Worm (Caenorhabditis elegans): ENCODE data around the gene clec-160.

The clec-160 gene

ce11 chrIII:8320183-8320582 is 44.4 kb upstream of the clec-160 start, which contains the start of gene F10E9.10:
TSS of gene F10E9.10 (minus strand) at chrIII:8320283.
- TF ChIP-seq ekl-4 (GFP tag; IDR thresholded peaks at IDR 0.05) (no peak), F57C9.4 (tag; optimal IDR thresholded peaks at IDR 0.05) (no peak)

- TF ChIP-seq ztf-28 (GFP tag; IDR thresholded peaks at IDR 0.05): no peak
- TF ChIP-seq aptf-2 (GFP tag; conservative IDR thresholded peaks at IDR 0.05): 0 out of 2 replicates have a peak, but pooled peaks have one; percentile 37
- no peak for TF ChIP-seq nhr-80 (tag; optimal IDR thresholded peaks at IDR 0.05)
- TF ChIP-seq Y53F4B.3 (GFP tag; IDR thresholded peaks at IDR 0.05): no peak
- peak; percentile 75 for TF ChIP-seq akir-1 (GFP tag; optimal IDR thresholded peaks at IDR 0.05)
- TF ChIP-seq aptf-3 (GFP tag; IDR thresholded peaks at IDR 0.05): no peak
- TF ChIP-seq unc-62 (GFP tag; optimal IDR thresholded peaks at IDR 0.05): no peak
- no peak for TF ChIP-seq F52B5.7 (tag; optimal IDR thresholded peaks at IDR 0.05)
- TF ChIP-seq B0261.1 (tag; optimal IDR thresholded peaks at IDR 0.05): no peak
- TF ChIP-seq atf-7 (tag; optimal IDR thresholded peaks at IDR 0.05): no peak
- TF ChIP-seq Y67H2A.10 (GFP tag; conservative IDR thresholded peaks at IDR 0.05): no peak; the same call in 1 of the 2 replicates
- TF ChIP-seq nfyb-1 (GFP tag; IDR thresholded peaks at IDR 0.05): peak; percentile 64
- TF ChIP-seq hrde-1 (tag; optimal IDR thresholded peaks at IDR 0.05; ENCODE audit: borderline replicate concordance): no peak
- TF ChIP-seq F57A8.1 (GFP tag; optimal IDR thresholded peaks at IDR 0.05): no peak
- TF ChIP-seq bed-2 (GFP tag; IDR thresholded peaks at IDR 0.05): peak; percentile 83; the same call in 1 of the 2 replicates
- TF ChIP-seq cebp-2 (GFP tag; IDR thresholded peaks at IDR 0.05): no peak
- no peak for TF ChIP-seq egl-18 (GFP tag; IDR thresholded peaks at IDR 0.05)
- TF ChIP-seq attf-5 (GFP tag; optimal IDR thresholded peaks at IDR 0.05): peak; percentile 67
- TF ChIP-seq ceh-100 (GFP tag; IDR thresholded peaks at IDR 0.05): peak; percentile 56; the same call in 1 of the 2 replicates
- 0 out of 2 replicates have a peak, but pooled peaks have one; percentile 25 for TF ChIP-seq cebp-1 (GFP tag; IDR thresholded peaks at IDR 0.05)
- no peak for TF ChIP-seq cebp-1 (tag; optimal IDR thresholded peaks at IDR 0.05)
- no peak for TF ChIP-seq F57C9.4 (tag; optimal IDR thresholded peaks at IDR 0.05)
- TF ChIP-seq B0019.2 (GFP tag; conservative IDR thresholded peaks at IDR 0.05): peak; percentile 74
- TF ChIP-seq F10E7.11 (tag; optimal IDR thresholded peaks at IDR 0.05): no peak
- TF ChIP-seq tbp1 (GFP tag; optimal IDR thresholded peaks at IDR 0.05): peak; percentile 57
- no peak for TF ChIP-seq F22D6.2 (tag; optimal IDR thresholded peaks at IDR 0.05)
- TF ChIP-seq gei-17 (GFP tag; optimal IDR thresholded peaks at IDR 0.05): no peak
- TF ChIP-seq F33H1.4 (GFP tag; IDR thresholded peaks at IDR 0.05): peak; percentile 71
- peak; percentile 58; the same call in 1 of the 2 replicates for TF ChIP-seq Y95B8A.8 (GFP tag; IDR thresholded peaks at IDR 0.05)
- TF ChIP-seq athp-1 (tag; optimal IDR thresholded peaks at IDR 0.05): peak; percentile 76
- no peak for TF ChIP-seq snpc-4 (GFP tag; optimal IDR thresholded peaks at IDR 0.05)
- peak in 2 of 4 experiments; percentile 37 to 56 for TF ChIP-seq snpc-4 (tag; optimal IDR thresholded peaks at IDR 0.05)
- TF ChIP-seq dox-1 (GFP tag; IDR thresholded peaks at IDR 0.05): peak; percentile 92
- TF ChIP-seq nfya-2 (GFP tag; IDR thresholded peaks at IDR 0.05): no peak
- TF ChIP-seq madf-8 (GFP tag; conservative IDR thresholded peaks at IDR 0.05): peak; percentile 69
- no peak for TF ChIP-seq snpc-3.4 (tag; optimal IDR thresholded peaks at IDR 0.05)
- TF ChIP-seq ceh-79 (tag; optimal IDR thresholded peaks at IDR 0.05): no peak
- no peak for TF ChIP-seq ama-1 (optimal IDR thresholded peaks at IDR 0.05)
- no peak for TF ChIP-seq ama-1 (GFP tag; optimal IDR thresholded peaks at IDR 0.05)
- peak; percentile 70 for TF ChIP-seq D2030.7 (GFP tag; IDR thresholded peaks at IDR 0.05)
- TF ChIP-seq F37B4.10 (GFP tag; IDR thresholded peaks at IDR 0.05): no peak
- TF ChIP-seq sea-2 (GFP tag; IDR thresholded peaks at IDR 0.05): no peak
- no peak for TF ChIP-seq ztf-22 (GFP tag; optimal IDR thresholded peaks at IDR 0.05)
- TF ChIP-seq repo-1 (tag; optimal IDR thresholded peaks at IDR 0.05): no peak
- TF ChIP-seq F39B2.1 (GFP tag; IDR thresholded peaks at IDR 0.05): no peak
- TF ChIP-seq mcd-1 (GFP tag; IDR thresholded peaks at IDR 0.05): peak; percentile 71
- TF ChIP-seq ceh-91 (GFP tag; IDR thresholded peaks at IDR 0.05): 0 out of 2 replicates have a peak, but pooled peaks have one; percentile 55
These were observed 43.3 kb upstream of the clec-160 start, which contains the start of gene F10E9.11 for ce11 chrIII:8319100-8319499. TSS of gene F10E9.11 (minus strand) at chrIII:8319260.
